Fruit fly (Drosophila melanogaster) whole organism: ENCODE measurements around the gene CG33234.

Experiments used
- CG8478 ChIP-seq: fragments of >200 bp; optimal IDR thresholded peaks from 2 replicates; lab custom pipeline; 2018; ENCODE audit warnings: inconsistent platforms
- Dll ChIP-seq: fragments of >200 bp; optimal IDR thresholded peaks from 2 replicates; lab custom pipeline; 2017
- EcR ChIP-seq, 2 experiments: fragments of >200 bp; optimal IDR thresholded peaks; 2 replicates each; lab custom pipeline; 2017; ENCODE audit warnings: missing biosample characterization in 2 of 2, missing genetic modification characterization in 2 of 2, missing genetic modification reagents in 2 of 2
- pan ChIP-seq: fragments of >200 bp; optimal IDR thresholded peaks from 2 replicates; lab custom pipeline; 2017
- psq ChIP-seq: fragments of >200 bp; optimal IDR thresholded peaks from 2 replicates; lab custom pipeline; 2017
- usp ChIP-seq: fragments of >200 bp; optimal IDR thresholded peaks from 2 replicates; lab custom pipeline; 2017; ENCODE audit warnings: missing biosample characterization, missing genetic modification characterization, mixed read lengths

- TF ChIP-seq psq (lab: Kevin White, UChicago) (no peak), EcR (GFP tag; optimal IDR thresholded peaks at IDR 0.05; lab: Kevin White, UChicago) (no peak), pan (no peak), CG8478 (lab: Kevin White, UChicago) (no peak), usp (GFP tag; lab: Kevin White, UChicago) (no peak), Dll (peak; percentile 55)
Observed at dm6 chr3L:2634929-2635799, 26.3 kb upstream of the CG33234 start.
